Fruit fly (Drosophila melanogaster) whole organism, prepupa: ENCODE results near the gene CG31244.

Source experiments
- CG10631 ChIP-seq: fragments of 200-800 bp; sonication (Bioruptor generic); optimal IDR thresholded peaks from 2 replicates; lab custom pipeline; 2016; ENCODE audit warnings: missing biosample characterization, missing genetic modification characterization
- CG10669 ChIP-seq: fragments of 200-800 bp; sonication (Bioruptor generic); optimal IDR thresholded peaks from 3 replicates; lab custom pipeline; 2018; ENCODE audit warnings: missing biosample characterization, mild to moderate bottlenecking, missing genetic modification characterization, moderate library complexity
- CG11294 ChIP-seq: fragments of 200-800 bp; sonication (Bioruptor generic); IDR thresholded peaks from 2 replicates; pipeline ENCODE4 v1.3.6; 2022; ENCODE audit warnings: missing biosample characterization, missing genetic modification characterization
- CG11762 ChIP-seq: fragments of 200-800 bp; sonication (Bioruptor generic); optimal IDR thresholded peaks from 3 replicates; lab custom pipeline; 2016; ENCODE audit warnings: missing biosample characterization, missing genetic modification characterization; ENCODE audit not compliant: insufficient read depth
- CG11902 ChIP-seq: fragments of 200-800 bp; sonication (Bioruptor generic); optimal IDR thresholded peaks from 3 replicates; lab custom pipeline; 2016; ENCODE audit warnings: missing biosample characterization, missing genetic modification characterization
- CG15336 ChIP-seq: fragments of 200-800 bp; sonication (Bioruptor generic); IDR thresholded peaks from 2 replicates; pipeline ENCODE4 v1.3.6; 2022; ENCODE audit warnings: missing biosample characterization, missing genetic modification characterization
- CG31627 ChIP-seq: fragments of 200-800 bp; sonication (Bioruptor generic); optimal IDR thresholded peaks from 3 replicates; lab custom pipeline; 2016; ENCODE audit warnings: missing biosample characterization, missing genetic modification characterization
- CG32006 ChIP-seq: fragments of 200-800 bp; sonication (Bioruptor generic); optimal IDR thresholded peaks from 3 replicates; lab custom pipeline; 2017; ENCODE audit warnings: missing biosample characterization, mild to moderate bottlenecking, missing genetic modification characterization
- CG34406 ChIP-seq: fragments of 200-800 bp; sonication (Bioruptor generic); optimal IDR thresholded peaks from 3 replicates; lab custom pipeline; 2016; ENCODE audit warnings: missing biosample characterization, missing genetic modification characterization
- CG3919 ChIP-seq: fragments of 200-800 bp; sonication (Bioruptor generic); optimal IDR thresholded peaks from 3 replicates; lab custom pipeline; 2016; ENCODE audit warnings: missing biosample characterization, missing genetic modification characterization
- CG6163 ChIP-seq: fragments of 200-800 bp; sonication (Bioruptor generic); IDR thresholded peaks from 3 replicates; pipeline ENCODE4 v1.3.6; 2022; ENCODE audit warnings: missing biosample characterization, missing genetic modification characterization
- CG6276 ChIP-seq: fragments of 200-800 bp; sonication (Bioruptor generic); optimal IDR thresholded peaks from 2 replicates; lab custom pipeline; 2017; ENCODE audit warnings: missing biosample characterization, mild to moderate bottlenecking, missing genetic modification characterization
- CG6792 ChIP-seq: fragments of 200-800 bp; sonication (Bioruptor generic); optimal IDR thresholded peaks from 3 replicates; lab custom pipeline; 2016; ENCODE audit warnings: missing biosample characterization, missing genetic modification characterization
- CG6808 ChIP-seq: fragments of 200-800 bp; sonication (Bioruptor generic); optimal IDR thresholded peaks from 3 replicates; lab custom pipeline; 2017; ENCODE audit warnings: missing biosample characterization, missing genetic modification characterization, mild to moderate bottlenecking, moderate library complexity, missing genetic modification reagents
- CG6854 ChIP-seq: fragments of 200-800 bp; sonication (Bioruptor generic); optimal IDR thresholded peaks from 2 replicates; lab custom pipeline; 2017; ENCODE audit warnings: missing biosample characterization, mild to moderate bottlenecking, missing genetic modification characterization
- CG8119 ChIP-seq: fragments of 200-800 bp; sonication (Bioruptor generic); IDR thresholded peaks from 3 replicates; pipeline ENCODE4 v1.3.6; 2022; ENCODE audit warnings: missing biosample characterization, missing genetic modification characterization
- Eip75B ChIP-seq: fragments of 200-800 bp; sonication (Bioruptor generic); optimal IDR thresholded peaks from 3 replicates; lab custom pipeline; 2016; ENCODE audit warnings: missing biosample characterization, missing genetic modification characterization
- Eip78C ChIP-seq: fragments of 200-800 bp; sonication (Bioruptor generic); peaks from one replicate; lab custom pipeline; 2016; ENCODE audit warnings: missing biosample characterization, missing genetic modification characterization
- Eip93F ChIP-seq: fragments of 200-800 bp; sonication (Bioruptor generic); optimal IDR thresholded peaks from 2 replicates; lab custom pipeline; 2016; ENCODE audit warnings: missing biosample characterization, mild to moderate bottlenecking, missing genetic modification characterization
- Ets21C ChIP-seq: fragments of 200-800 bp; sonication (Bioruptor generic); optimal IDR thresholded peaks from 3 replicates; lab custom pipeline; 2016; ENCODE audit warnings: missing biosample characterization, missing genetic modification characterization
- Ets96B ChIP-seq: fragments of 200-800 bp; optimal IDR thresholded peaks from 2 replicates; lab custom pipeline; 2019; ENCODE audit warnings: missing biosample characterization, mild to moderate bottlenecking, missing genetic modification characterization, moderate library complexity
- Gug ChIP-seq: fragments of 200-800 bp; sonication (Bioruptor generic); IDR thresholded peaks from 2 replicates; pipeline ENCODE4 v1.3.6; 2022; ENCODE audit warnings: missing biosample characterization, missing genetic modification characterization
- Hr38 ChIP-seq: sonication (Bioruptor generic); optimal IDR thresholded peaks from 2 replicates; lab custom pipeline; 2016; ENCODE audit warnings: missing biosample characterization, missing genetic modification characterization
- Hr39 ChIP-seq: fragments of 200-800 bp; sonication (Bioruptor generic); optimal IDR thresholded peaks from 2 replicates; lab custom pipeline; 2016; ENCODE audit warnings: missing biosample characterization, missing genetic modification characterization
- Hr4 ChIP-seq: fragments of 200-800 bp; sonication (Bioruptor generic); optimal IDR thresholded peaks from 3 replicates; lab custom pipeline; 2016; ENCODE audit warnings: missing biosample characterization, missing genetic modification characterization
- Lpt ChIP-seq: fragments of 200-800 bp; sonication (Bioruptor generic); optimal IDR thresholded peaks from 3 replicates; lab custom pipeline; 2016; ENCODE audit warnings: missing biosample characterization, missing genetic modification characterization
- Met ChIP-seq: fragments of 200-800 bp; sonication (Bioruptor generic); optimal IDR thresholded peaks from 3 replicates; lab custom pipeline; 2016; ENCODE audit warnings: missing biosample characterization, missing genetic modification characterization
- OdsH ChIP-seq: fragments of 200-800 bp; sonication (Bioruptor generic); optimal IDR thresholded peaks from 3 replicates; lab custom pipeline; 2016; ENCODE audit warnings: missing biosample characterization, missing genetic modification characterization
- Smox ChIP-seq: fragments of 200-800 bp; sonication (Bioruptor generic); optimal IDR thresholded peaks from 3 replicates; lab custom pipeline; 2016; ENCODE audit warnings: missing biosample characterization, missing genetic modification characterization
- Sox102F ChIP-seq: fragments of 200-800 bp; sonication (Bioruptor generic); optimal IDR thresholded peaks from 2 replicates; lab custom pipeline; 2016; ENCODE audit warnings: missing biosample characterization, mild to moderate bottlenecking, missing genetic modification characterization
- Sox14 ChIP-seq: fragments of 200-800 bp; sonication (Bioruptor generic); optimal IDR thresholded peaks from 3 replicates; lab custom pipeline; 2016; ENCODE audit warnings: missing biosample characterization, missing genetic modification characterization
- Sox15 ChIP-seq: fragments of 200-800 bp; sonication (Bioruptor generic); optimal IDR thresholded peaks from 3 replicates; lab custom pipeline; 2016; ENCODE audit warnings: missing biosample characterization, missing genetic modification characterization
- achi ChIP-seq: fragments of 200-800 bp; sonication (Bioruptor generic); optimal IDR thresholded peaks from 3 replicates; lab custom pipeline; 2016; ENCODE audit warnings: missing biosample characterization, missing genetic modification characterization
- acj6 ChIP-seq: fragments of 200-800 bp; sonication (Bioruptor generic); optimal IDR thresholded peaks from 3 replicates; lab custom pipeline; 2016; ENCODE audit warnings: missing biosample characterization, missing genetic modification characterization
- cyc ChIP-seq: fragments of 200-800 bp; sonication (Bioruptor generic); optimal IDR thresholded peaks from 3 replicates; lab custom pipeline; 2016; ENCODE audit warnings: missing biosample characterization, missing genetic modification characterization
- dac ChIP-seq: fragments of 200-800 bp; sonication (Bioruptor generic); optimal IDR thresholded peaks from 2 replicates; lab custom pipeline; 2017; ENCODE audit warnings: missing biosample characterization, mild to moderate bottlenecking, missing genetic modification characterization
- dsx ChIP-seq: fragments of 200-800 bp; optimal IDR thresholded peaks from 3 replicates; lab custom pipeline; 2019; ENCODE audit warnings: missing biosample characterization, mild to moderate bottlenecking, missing genetic modification characterization, moderate library complexity; ENCODE audit not compliant: poor library complexity, severe bottlenecking
- eg ChIP-seq: fragments of 200-800 bp; sonication (Bioruptor generic); IDR thresholded peaks from 3 replicates; pipeline ENCODE4 v1.3.6; 2022; ENCODE audit warnings: missing biosample characterization, missing genetic modification characterization
- esn ChIP-seq: fragments of 200-800 bp; sonication (Bioruptor generic); optimal IDR thresholded peaks from 2 replicates; lab custom pipeline; 2016; ENCODE audit warnings: missing biosample characterization, mild to moderate bottlenecking, missing genetic modification characterization, moderate library complexity
- fd59A ChIP-seq: fragments of 200-800 bp; sonication (Bioruptor generic); optimal IDR thresholded peaks from 2 replicates; lab custom pipeline; 2017; ENCODE audit warnings: missing biosample characterization, mild to moderate bottlenecking, missing genetic modification characterization, missing genetic modification reagents
- lz ChIP-seq: fragments of 200-800 bp; sonication (Bioruptor generic); optimal IDR thresholded peaks from 3 replicates; lab custom pipeline; 2016; ENCODE audit warnings: missing biosample characterization, missing genetic modification characterization
- net ChIP-seq: fragments of 200-800 bp; sonication (Bioruptor generic); optimal IDR thresholded peaks from 3 replicates; lab custom pipeline; 2016; ENCODE audit warnings: missing biosample characterization, missing genetic modification characterization
- ss ChIP-seq, 2 experiments: fragments of 200-800 bp; sonication (Bioruptor generic); optimal IDR thresholded peaks; 2 replicates in 1 of 2; 3 replicates in 1 of 2; lab custom pipeline; 2017 to 2018; ENCODE audit warnings: mild to moderate bottlenecking in 2 of 2, missing biosample characterization in 2 of 2, missing genetic modification characterization in 2 of 2, moderate library complexity in 1 of 2
- svp ChIP-seq: fragments of 200-800 bp; sonication (Bioruptor generic); peaks from one replicate; lab custom pipeline; 2016; ENCODE audit warnings: missing biosample characterization, missing genetic modification characterization
- vri ChIP-seq: fragments of 200-800 bp; sonication (Bioruptor generic); optimal IDR thresholded peaks from 3 replicates; lab custom pipeline; 2016; ENCODE audit warnings: missing biosample characterization, mild to moderate bottlenecking, missing genetic modification characterization

CG31244 gene

dm6 chr3R:19408573-19408972 lies 10.2 kb upstream of the CG31244 start, which contains the start of gene CG11626:
TSS of gene CG11626 (plus strand) at chr3R:19408873.
- no peak for TF ChIP-seq CG11902 (GFP tag; lab: Kevin White, UChicago)
- TF ChIP-seq CG11294 (GFP tag; lab: Robert Waterston, UW): no peak
- TF ChIP-seq OdsH (GFP tag; lab: Kevin White, UChicago): no peak
- TF ChIP-seq Eip93F (GFP tag; lab: Kevin White, UChicago): no peak
- no peak for TF ChIP-seq Hr39 (GFP tag; lab: Kevin White, UChicago)
- no peak for TF ChIP-seq dac (GFP tag; lab: Kevin White, UChicago)
- no peak for TF ChIP-seq CG6854
- TF ChIP-seq Hr4 (GFP tag; lab: Kevin White, UChicago): no peak
- TF ChIP-seq CG10669 (GFP tag; lab: Kevin White, UChicago): no peak

- TF ChIP-seq Sox15 (GFP tag; lab: Kevin White, UChicago): no peak
- TF ChIP-seq CG10669 (GFP tag; lab: Kevin White, UChicago): no peak
- no peak for TF ChIP-seq cyc (GFP tag; lab: Kevin White, UChicago)
- TF ChIP-seq dsx (GFP tag; lab: Kevin White, UChicago): no peak
- no peak for TF ChIP-seq Eip93F (GFP tag; lab: Kevin White, UChicago)
- no peak for TF ChIP-seq CG6854
- TF ChIP-seq Eip75B (GFP tag; lab: Kevin White, UChicago): no peak
- TF ChIP-seq CG10631 (GFP tag; lab: Kevin White, UChicago): no peak
- TF ChIP-seq CG11762 (GFP tag; lab: Kevin White, UChicago): no peak
- no peak for TF ChIP-seq CG6792 (GFP tag; lab: Kevin White, UChicago)
- TF ChIP-seq lz (GFP tag; lab: Kevin White, UChicago): no peak
- TF ChIP-seq net (GFP tag; lab: Kevin White, UChicago): no peak
- no peak for TF ChIP-seq Ets21C (GFP tag; lab: Kevin White, UChicago)
- no peak for TF ChIP-seq CG6808 (GFP tag; lab: Kevin White, UChicago)
- no peak for TF ChIP-seq Eip78C (GFP tag; lab: Kevin White, UChicago)
- TF ChIP-seq CG32006: no peak
- no peak for TF ChIP-seq fd59A (GFP tag; lab: Kevin White, UChicago)
- TF ChIP-seq Ets96B: no peak
- TF ChIP-seq, all 60 proteins: peak for 0
Observed at dm6 chr3R:19406852-19407251, 8.5 kb upstream of the CG31244 start.

- TF ChIP-seq CG8119 (GFP tag; lab: Robert Waterston, UW) (no peak), svp (peak; percentile 39)
Observed at dm6 chr3R:19404296-19404695, 5.9 kb upstream of the CG31244 start.

dm6 chr3R:19403096-19403515 lies 4.7 kb upstream of the CG31244 start, which contains the start of the genes Ino80 and Aptx:
TSS of gene Ino80 (minus strand) at chr3R:19403153.
TSS of gene Aptx (plus strand) at chr3R:19403455.
- TF ChIP-seq Gug (GFP tag; lab: Robert Waterston, UW) (peak; percentile 93), Sox102F (peak; percentile 92), CG6276 (GFP tag; lab: Kevin White, UChicago) (no peak), CG10631 (GFP tag; lab: Kevin White, UChicago) (peak; percentile 96), CG31627 (GFP tag; lab: Kevin White, UChicago) (peak; percentile 96), Smox (GFP tag; lab: Kevin White, UChicago) (peak; percentile 93), OdsH (GFP tag; lab: Kevin White, UChicago) (peak; percentile 95), Met (GFP tag; lab: Kevin White, UChicago) (peak; percentile 94), CG11294 (GFP tag; lab: Robert Waterston, UW) (peak; percentile 88), eg (GFP tag; lab: Robert Waterston, UW) (peak; percentile 94), dac (GFP tag; lab: Kevin White, UChicago) (no peak), CG6854 (no peak), CG3919 (GFP tag; lab: Kevin White, UChicago) (peak; percentile 92), achi (peak; percentile 94), CG34406 (GFP tag; lab: Kevin White, UChicago) (peak; percentile 91), Sox14 (GFP tag; lab: Kevin White, UChicago) (peak; percentile 96), CG6163 (GFP tag; lab: Robert Waterston, UW) (peak; percentile 89), lz (GFP tag; lab: Kevin White, UChicago) (peak; percentile 96), Hr38 (GFP tag; lab: Kevin White, UChicago) (peak; percentile 76), Lpt (peak; percentile 89), CG15336 (peak; percentile 86), esn (GFP tag; lab: Kevin White, UChicago) (peak; percentile 95), ss (GFP tag; optimal IDR thresholded peaks at IDR 0.05; lab: Kevin White, UChicago) (peak in 1 of 2 experiments; percentile 51), acj6 (peak; percentile 94), fd59A (GFP tag; lab: Kevin White, UChicago) (peak; percentile 84), CG6792 (GFP tag; lab: Kevin White, UChicago) (peak; percentile 89), Eip78C (GFP tag; lab: Kevin White, UChicago) (peak; percentile 97), vri (GFP tag; lab: Kevin White, UChicago) (peak; percentile 87), CG6808 (GFP tag; lab: Kevin White, UChicago) (peak; percentile 70), Ets21C (GFP tag; lab: Kevin White, UChicago) (peak; percentile 91)
